Fruit fly (Drosophila melanogaster) whole organism, embryonic: ENCODE data around the gene CG33552.

Source experiments
- Aef1 ChIP-seq: fragments of 200-800 bp; sonication (Bioruptor generic); IDR thresholded peaks from 3 replicates; pipeline ENCODE4 v1.3.6; 2022; ENCODE audit warnings: missing biosample characterization, missing genetic modification characterization
- B-H1 ChIP-seq: fragments of 200-800 bp; sonication (Bioruptor generic); IDR thresholded peaks from 3 replicates; pipeline ENCODE4 v1.3.6; 2022; ENCODE audit warnings: missing biosample characterization, missing genetic modification characterization
- Blimp-1 ChIP-seq: fragments of 200-800 bp; sonication (Bioruptor generic); optimal IDR thresholded peaks from 3 replicates; lab custom pipeline; 2018; ENCODE audit warnings: missing biosample characterization, missing genetic modification characterization, mild to moderate bottlenecking, moderate library complexity, missing genetic modification reagents
- Bteb2 ChIP-seq: fragments of 200-800 bp; sonication (Bioruptor generic); optimal IDR thresholded peaks from 2 replicates; lab custom pipeline; 2016; ENCODE audit warnings: missing biosample characterization, missing genetic modification characterization
- CG12659 ChIP-seq: fragments of 200-800 bp; sonication (Bioruptor generic); optimal IDR thresholded peaks from 3 replicates; lab custom pipeline; 2017; ENCODE audit warnings: mild to moderate bottlenecking, missing biosample characterization, missing genetic modification reagents, missing genetic modification characterization
- CG12942 ChIP-seq: fragments of 200-800 bp; sonication (Bioruptor generic); optimal IDR thresholded peaks from 3 replicates; lab custom pipeline; 2016; ENCODE audit warnings: missing biosample characterization, missing genetic modification characterization
- CG1602 ChIP-seq: fragments of 200-800 bp; sonication (Bioruptor generic); optimal IDR thresholded peaks from 3 replicates; lab custom pipeline; 2016; ENCODE audit warnings: missing biosample characterization, missing genetic modification characterization
- CG17186 ChIP-seq: fragments of 200-800 bp; sonication (Bioruptor generic); optimal IDR thresholded peaks from 3 replicates; lab custom pipeline; 2017; ENCODE audit warnings: missing biosample characterization, missing genetic modification reagents, missing genetic modification characterization
- CG17612 ChIP-seq: fragments of 200-800 bp; sonication (Bioruptor generic); IDR thresholded peaks from 2 replicates; pipeline ENCODE4 v1.3.6; 2022; ENCODE audit warnings: missing biosample characterization, missing genetic modification characterization
- CG2116 ChIP-seq: fragments of 200-800 bp; sonication (Bioruptor generic); optimal IDR thresholded peaks from 3 replicates; lab custom pipeline; 2018; ENCODE audit warnings: missing biosample characterization, mild to moderate bottlenecking, missing genetic modification characterization
- CG2678 ChIP-seq: fragments of 200-800 bp; sonication (Bioruptor generic); optimal IDR thresholded peaks from 3 replicates; lab custom pipeline; 2019; ENCODE audit warnings: missing biosample characterization, mild to moderate bottlenecking, missing genetic modification characterization, moderate library complexity
- CG30403 ChIP-seq: fragments of 200-800 bp; sonication (Bioruptor generic); optimal IDR thresholded peaks from 3 replicates; lab custom pipeline; 2016; ENCODE audit warnings: missing biosample characterization, missing genetic modification characterization
- CG30431 ChIP-seq: fragments of 200-800 bp; sonication (Bioruptor generic); optimal IDR thresholded peaks from 2 replicates; lab custom pipeline; 2017; ENCODE audit warnings: missing biosample characterization, missing genetic modification characterization
- CG31224 ChIP-seq: fragments of 200-800 bp; sonication (Bioruptor generic); IDR thresholded peaks from 2 replicates; pipeline ENCODE4 v1.3.6; 2022; ENCODE audit warnings: missing biosample characterization, missing genetic modification characterization
- CG33213 ChIP-seq: fragments of 200-800 bp; sonication (Bioruptor generic); optimal IDR thresholded peaks from 3 replicates; lab custom pipeline; 2016; ENCODE audit warnings: missing biosample characterization, missing genetic modification characterization
- CG4854 ChIP-seq: fragments of 200-800 bp; sonication (Bioruptor generic); optimal IDR thresholded peaks from 2 replicates; lab custom pipeline; 2016; ENCODE audit warnings: missing biosample characterization, missing genetic modification characterization, inconsistent platforms
- CG6272 ChIP-seq: fragments of 200-800 bp; sonication (Bioruptor generic); IDR thresholded peaks from 2 replicates; pipeline ENCODE4 v1.3.6; 2022; ENCODE audit warnings: missing biosample characterization, missing genetic modification characterization
- CG6683 ChIP-seq: fragments of 200-800 bp; sonication (Bioruptor generic); optimal IDR thresholded peaks from 2 replicates; lab custom pipeline; 2017; ENCODE audit warnings: missing biosample characterization, mild to moderate bottlenecking, missing genetic modification characterization, missing genetic modification reagents
- CG6689 ChIP-seq: fragments of 200-800 bp; sonication (Bioruptor generic); IDR thresholded peaks from 2 replicates; pipeline ENCODE4 v1.3.6; 2022; ENCODE audit warnings: missing biosample characterization, missing genetic modification characterization
- CG9797 ChIP-seq: fragments of 200-800 bp; sonication (Bioruptor generic); optimal IDR thresholded peaks from 3 replicates; lab custom pipeline; 2018; ENCODE audit warnings: missing biosample characterization, mild to moderate bottlenecking, missing genetic modification characterization
- CHES-1-like ChIP-seq: fragments of 200-800 bp; sonication (Bioruptor generic); optimal IDR thresholded peaks from 2 replicates; lab custom pipeline; 2016; ENCODE audit warnings: missing biosample characterization, missing genetic modification characterization
- Dbx ChIP-seq: fragments of 200-800 bp; sonication (Bioruptor generic); IDR thresholded peaks from 3 replicates; pipeline ENCODE4 v1.3.6; 2022; ENCODE audit warnings: missing biosample characterization, missing genetic modification characterization
- Dip3 ChIP-seq: fragments of 200-800 bp; sonication (Bioruptor generic); optimal IDR thresholded peaks from 3 replicates; lab custom pipeline; 2016; ENCODE audit warnings: missing biosample characterization, missing genetic modification characterization
- Gug ChIP-seq: fragments of 200-800 bp; sonication (Bioruptor generic); IDR thresholded peaks from 4 replicates; pipeline ENCODE4 v1.3.6; 2022; ENCODE audit warnings: missing biosample characterization, missing genetic modification characterization
- HLH54F ChIP-seq: fragments of 200-800 bp; sonication (Bioruptor generic); optimal IDR thresholded peaks from 3 replicates; lab custom pipeline; 2016; ENCODE audit warnings: missing biosample characterization, missing genetic modification characterization
- Max ChIP-seq: fragments of 200-800 bp; sonication (Bioruptor generic); optimal IDR thresholded peaks from 2 replicates; lab custom pipeline; 2016; ENCODE audit warnings: missing biosample characterization, mild to moderate bottlenecking, missing genetic modification characterization
- Myb ChIP-seq: fragments of 200-800 bp; sonication (Bioruptor generic); optimal IDR thresholded peaks from 2 replicates; lab custom pipeline; 2016; ENCODE audit warnings: missing biosample characterization, missing genetic modification characterization
- Rfx ChIP-seq: fragments of 200-800 bp; sonication (Bioruptor generic); IDR thresholded peaks from 2 replicates; pipeline ENCODE4 v1.3.6; 2022; ENCODE audit warnings: missing biosample characterization, missing genetic modification characterization
- Usf ChIP-seq: fragments of 200-800 bp; sonication (Bioruptor generic); optimal IDR thresholded peaks from 2 replicates; lab custom pipeline; 2017; ENCODE audit warnings: missing genotype, missing biosample characterization, missing genetic modification characterization
- ara ChIP-seq: fragments of 200-800 bp; sonication (Bioruptor generic); IDR thresholded peaks from 2 replicates; pipeline ENCODE4 v1.3.6; 2022; ENCODE audit warnings: missing biosample characterization, missing genetic modification characterization
- cato ChIP-seq: fragments of 200-800 bp; sonication (Bioruptor generic); optimal IDR thresholded peaks from 2 replicates; lab custom pipeline; 2016; ENCODE audit warnings: missing biosample characterization, missing genetic modification characterization, borderline replicate concordance
- chn ChIP-seq: fragments of 200-800 bp; sonication (Bioruptor generic); optimal IDR thresholded peaks from 2 replicates; lab custom pipeline; 2016; ENCODE audit warnings: missing biosample characterization, missing genetic modification characterization
- croc ChIP-seq: fragments of 200-800 bp; sonication (Bioruptor generic); conservative IDR thresholded peaks from 3 replicates; pipeline ENCODE4 v1.3.6; 2022; ENCODE audit warnings: missing biosample characterization, missing genetic modification characterization
- danr ChIP-seq: fragments of 200-800 bp; sonication (Bioruptor generic); IDR thresholded peaks from 2 replicates; pipeline ENCODE4 v1.3.6; 2022; ENCODE audit warnings: missing biosample characterization, missing genetic modification characterization
- ems ChIP-seq: fragments of 200-800 bp; sonication (Bioruptor generic); optimal IDR thresholded peaks from 3 replicates; lab custom pipeline; 2016; ENCODE audit warnings: missing biosample characterization, missing genetic modification characterization
- ewg ChIP-seq: fragments of 200-800 bp; sonication (Bioruptor generic); optimal IDR thresholded peaks from 3 replicates; lab custom pipeline; 2017; ENCODE audit warnings: mild to moderate bottlenecking, missing biosample characterization, missing genetic modification reagents, missing genetic modification characterization
- fd3F ChIP-seq: fragments of 200-800 bp; sonication (Bioruptor generic); optimal IDR thresholded peaks from 2 replicates; lab custom pipeline; 2018; ENCODE audit warnings: missing biosample characterization, mild to moderate bottlenecking, missing genetic modification characterization, moderate library complexity
- grau ChIP-seq: fragments of 200-800 bp; optimal IDR thresholded peaks from 3 replicates; lab custom pipeline; 2019; ENCODE audit warnings: missing biosample characterization, mild to moderate bottlenecking, missing genetic modification characterization, moderate library complexity
- gsb-n ChIP-seq: fragments of 200-800 bp; sonication (Bioruptor generic); optimal IDR thresholded peaks from 3 replicates; lab custom pipeline; 2018; ENCODE audit warnings: missing biosample characterization, mild to moderate bottlenecking, missing genetic modification characterization
- hbn ChIP-seq: fragments of 200-800 bp; sonication (Bioruptor generic); IDR thresholded peaks from 2 replicates; pipeline ENCODE4 v1.3.6; 2022; ENCODE audit warnings: missing biosample characterization, missing genetic modification characterization; ENCODE audit not compliant: partially characterized antibody
- ind ChIP-seq: fragments of 200-800 bp; sonication (Bioruptor generic); optimal IDR thresholded peaks from 3 replicates; lab custom pipeline; 2016; ENCODE audit warnings: missing biosample characterization, missing genetic modification characterization
- lov ChIP-seq, 2 experiments: fragments of 200-800 bp in 1 of 2; fragments of >200 bp in 1 of 2; sonication (Bioruptor generic) in 1 of 2; IDR thresholded peaks in 1 of 2; optimal IDR thresholded peaks in 1 of 2; 2 replicates in 1 of 2; 3 replicates in 1 of 2; pipeline versions ENCODE4 v1.3.6 to Lab custom; 2017 to 2022; ENCODE audit warnings: missing biosample characterization in 1 of 2, missing genetic modification characterization in 1 of 2
- pita ChIP-seq: fragments of 200-800 bp; sonication (Bioruptor generic); optimal IDR thresholded peaks from 2 replicates; lab custom pipeline; 2017; ENCODE audit warnings: missing biosample characterization, mild to moderate bottlenecking, missing genetic modification characterization
- psq ChIP-seq: fragments of 200-800 bp; sonication (Bioruptor generic); optimal IDR thresholded peaks from 2 replicates; lab custom pipeline; 2017; ENCODE audit warnings: missing biosample characterization, missing genetic modification characterization
- scrt ChIP-seq: fragments of 200-800 bp; sonication (Bioruptor generic); optimal IDR thresholded peaks from 2 replicates; lab custom pipeline; 2018; ENCODE audit warnings: missing biosample characterization, mild to moderate bottlenecking, missing genetic modification characterization, moderate library complexity
- shn ChIP-seq: fragments of 200-800 bp; sonication (Bioruptor generic); optimal IDR thresholded peaks from 3 replicates; lab custom pipeline; 2016; ENCODE audit warnings: missing biosample characterization, missing genetic modification characterization
- slou ChIP-seq: fragments of 200-800 bp; sonication (Bioruptor generic); optimal IDR thresholded peaks from 3 replicates; lab custom pipeline; 2016; ENCODE audit warnings: missing biosample characterization, missing genetic modification characterization
- wdn ChIP-seq: fragments of 200-800 bp; sonication (Bioruptor generic); IDR thresholded peaks from 2 replicates; pipeline ENCODE4 v1.3.6; 2022; ENCODE audit warnings: missing biosample characterization, missing genetic modification characterization
- zen2 ChIP-seq: fragments of 200-800 bp; sonication (Bioruptor generic); IDR thresholded peaks from 3 replicates; pipeline ENCODE4 v1.3.6; 2022; ENCODE audit warnings: missing biosample characterization, missing genetic modification characterization; ENCODE audit not compliant: partially characterized antibody

CG33552 gene

dm6 chr2L:16653541-16653940 lies 28.8 kb upstream of the CG33552 start:
- no peak for TF ChIP-seq scrt (GFP tag; lab: Kevin White, UChicago)
- TF ChIP-seq, all 482 proteins: peak for 0

- TF ChIP-seq CG31224 (GFP tag; lab: Robert Waterston, UW) (peak; percentile 55), Dip3 (peak; percentile 52), pita (GFP tag; lab: Kevin White, UChicago) (no peak), CG12659 (GFP tag; lab: Kevin White, UChicago) (peak; percentile 66), HLH54F (GFP tag; lab: Kevin White, UChicago) (peak; percentile 45), CG4854 (GFP tag; lab: Kevin White, UChicago) (no peak), CHES-1-like (GFP tag; lab: Kevin White, UChicago) (peak; percentile 54), ind (GFP tag; lab: Kevin White, UChicago) (peak; percentile 62), croc (GFP tag; lab: Robert Waterston, UW) (peak; percentile 43), hbn (GFP tag; lab: Robert Waterston, UW) (no peak), CG30431 (GFP tag; lab: Kevin White, UChicago) (peak; percentile 2), ewg (peak; percentile 46), psq (GFP tag; lab: Kevin White, UChicago) (peak; percentile 19), B-H1 (peak; percentile 63), cato (GFP tag; lab: Kevin White, UChicago) (peak; percentile 7), Rfx (peak; percentile 79; the same call in 1 of the 2 replicates), shn (peak; percentile 53), CG2678 (no peak), zen2 (no peak), Aef1 (peak; percentile 83), CG2116 (peak; percentile 52), CG6683 (no peak), Blimp-1 (GFP tag; lab: Kevin White, UChicago) (peak; percentile 70), chn (peak; percentile 7), wdn (peak; percentile 62; the same call in 1 of the 2 replicates), CG9797 (GFP tag; lab: Kevin White, UChicago) (peak; percentile 64), CG6272 (GFP tag; lab: Robert Waterston, UW) (peak; percentile 81), CG33213 (peak; percentile 46), lov (optimal IDR thresholded peaks at IDR 0.05; lab: Kevin White, UChicago) (no peak), lov (GFP tag; IDR thresholded peaks at IDR 0.05; lab: Robert Waterston, UW) (no peak), slou (peak; percentile 39), Max (GFP tag; lab: Kevin White, UChicago) (no peak), Bteb2 (GFP tag; lab: Kevin White, UChicago) (peak; percentile 27), CG1602 (GFP tag; lab: Kevin White, UChicago) (peak; percentile 64), Gug (GFP tag; lab: Robert Waterston, UW) (peak; percentile 53; the same call in 3 of the 4 replicates), danr (GFP tag; lab: Robert Waterston, UW) (peak; percentile 27; the same call in 1 of the 2 replicates), CG17612 (GFP tag; lab: Robert Waterston, UW) (peak; percentile 47; the same call in 1 of the 2 replicates), CG6689 (GFP tag; lab: Robert Waterston, UW) (peak; percentile 77), Dbx (peak; percentile 81), CG12942 (GFP tag; lab: Kevin White, UChicago) (peak; percentile 26), Usf (GFP tag; lab: Kevin White, UChicago) (peak; percentile 7), Myb (GFP tag; lab: Kevin White, UChicago) (peak; percentile 76), ara (GFP tag; lab: Robert Waterston, UW) (peak; percentile 63), gsb-n (peak; percentile 60), ems (GFP tag; lab: Kevin White, UChicago) (peak; percentile 33), fd3F (GFP tag; lab: Kevin White, UChicago) (peak; percentile 39), CG30403 (GFP tag; lab: Kevin White, UChicago) (peak; percentile 76), grau (tag; lab: Kevin White, UChicago) (peak; percentile 77), CG17186 (GFP tag; lab: Kevin White, UChicago) (peak; percentile 14)
Observed at dm6 chr2L:16656692-16657109, 25.6 kb upstream of the CG33552 start.
